Worm (Caenorhabditis elegans): ENCODE data around the gene K10F12.7.

Gene K10F12.7

DNA sequence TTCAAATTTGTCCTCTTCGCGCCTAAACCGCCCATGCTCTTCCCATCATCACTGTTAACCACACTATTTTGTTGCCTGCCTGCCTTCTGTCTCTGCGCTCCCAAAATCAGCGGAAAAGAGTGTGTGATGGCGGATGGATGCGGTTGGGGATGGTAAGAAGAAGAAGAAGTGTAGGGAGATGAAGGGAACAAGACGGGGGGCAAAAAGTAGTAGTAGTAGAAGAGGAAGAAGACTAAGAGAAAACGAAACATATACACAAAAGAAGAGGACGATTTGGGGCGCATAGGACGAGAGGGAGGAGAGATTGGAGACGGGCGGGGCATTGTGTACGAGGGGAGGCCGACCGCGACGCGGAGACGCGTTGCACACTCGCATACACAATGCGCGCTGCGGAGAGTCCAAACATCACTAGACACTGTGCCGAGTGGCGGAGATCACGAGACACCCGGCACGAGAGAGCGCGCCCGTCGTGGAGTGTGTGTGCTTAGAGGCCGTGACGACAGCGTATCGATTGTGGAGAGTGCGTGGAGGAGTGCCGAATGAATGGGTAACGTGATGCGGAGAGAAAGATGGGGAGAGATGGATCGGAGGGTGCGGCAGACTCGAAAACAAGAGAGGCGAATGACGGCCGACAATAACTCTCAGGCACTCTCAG is 32.7 kb downstream of the K10F12.7 start (continued):
- TF ChIP-seq syd-9 (tag; optimal IDR thresholded peaks at IDR 0.05), result peak; percentile 27
- TF ChIP-seq sox-2 (GFP tag; IDR thresholded peaks at IDR 0.05), result peak; percentile 34; the same call in 1 of the 2 replicates
- TF ChIP-seq nfya-1 (tag; optimal IDR thresholded peaks at IDR 0.05), result peak; percentile 66
- peak; percentile 91 for TF ChIP-seq ceh-31 (tag; optimal IDR thresholded peaks at IDR 0.05)
- 0 out of 2 replicates have a peak, but pooled peaks have one; percentile 3 for TF ChIP-seq unc-3 (GFP tag; conservative IDR thresholded peaks at IDR 0.05)
- no peak for TF ChIP-seq unc-3 (tag; optimal IDR thresholded peaks at IDR 0.05)
- TF ChIP-seq dve-1 (tag; optimal IDR thresholded peaks at IDR 0.05), result peak; percentile 46
- TF ChIP-seq ceh-45 (GFP tag; IDR thresholded peaks at IDR 0.05), result no peak
- TF ChIP-seq fax-1 (tag; optimal IDR thresholded peaks at IDR 0.05), result peak; percentile 3
- no peak for TF ChIP-seq lin-11 (tag; optimal IDR thresholded peaks at IDR 0.05)
- TF ChIP-seq lim-6 (tag; optimal IDR thresholded peaks at IDR 0.05), result no peak
- no peak for TF ChIP-seq ttx-3 (tag; optimal IDR thresholded peaks at IDR 0.05)
- peak; percentile 44 for TF ChIP-seq pat-9 (tag; optimal IDR thresholded peaks at IDR 0.05)
- no peak for TF ChIP-seq gmeb-2 (tag; optimal IDR thresholded peaks at IDR 0.05)
- TF ChIP-seq Y22D7AL.16 (tag; optimal IDR thresholded peaks at IDR 0.05), result peak; percentile 25
- TF ChIP-seq ceh-34 (tag; optimal IDR thresholded peaks at IDR 0.05), result peak; percentile 81
- no peak for TF ChIP-seq hlh-15 (tag; optimal IDR thresholded peaks at IDR 0.05)
- peak; percentile 80 for TF ChIP-seq ceh-18 (tag; optimal IDR thresholded peaks at IDR 0.05)

- TF ChIP-seq pqm-1 (tag; optimal IDR thresholded peaks at IDR 0.05), result no peak
- TF ChIP-seq npax-4 (tag; optimal IDR thresholded peaks at IDR 0.05), result no peak
- no peak for TF ChIP-seq ceh-30 (tag; optimal IDR thresholded peaks at IDR 0.05)
- TF ChIP-seq ceh-6 (GFP tag; optimal IDR thresholded peaks at IDR 0.05), result no peak
- no peak for TF ChIP-seq ttx-3 (tag; optimal IDR thresholded peaks at IDR 0.05)
- no peak for TF ChIP-seq hlh-6 (tag; optimal IDR thresholded peaks at IDR 0.05)
- TF ChIP-seq che-1 (tag; optimal IDR thresholded peaks at IDR 0.05), result no peak
- no peak for TF ChIP-seq sdc-2 (tag; optimal IDR thresholded peaks at IDR 0.05)
- TF ChIP-seq ahr-1 (tag; optimal IDR thresholded peaks at IDR 0.05), result no peak
- TF ChIP-seq C38D4.7 (GFP tag; optimal IDR thresholded peaks at IDR 0.05), result no peak
- TF ChIP-seq Y22D7AL.16 (tag; optimal IDR thresholded peaks at IDR 0.05), result no peak
- TF ChIP-seq hlh-8 (tag; optimal IDR thresholded peaks at IDR 0.05), result no peak
Observed at ce11 chrIII:348465-348864, 33.9 kb downstream of the K10F12.7 start.

DNA sequence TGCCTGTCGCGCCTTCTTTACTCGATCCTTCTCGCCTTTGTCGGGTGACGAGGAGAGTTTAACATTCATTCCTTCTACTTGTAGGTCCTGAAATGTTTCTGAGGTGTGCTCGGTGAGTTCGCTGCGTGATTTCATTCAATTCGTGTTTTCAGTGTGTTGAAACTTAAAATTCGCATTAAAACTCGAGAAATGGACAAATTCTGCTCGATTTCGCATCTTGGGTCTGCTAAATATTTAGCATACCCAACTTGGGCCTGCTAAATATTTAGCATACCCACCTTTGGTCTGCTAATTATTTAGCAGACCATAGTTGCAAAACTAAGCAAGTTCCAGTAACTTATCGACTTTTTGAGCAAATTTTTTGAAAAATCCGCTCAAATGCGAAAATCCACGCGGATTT is 35.0 kb downstream of the K10F12.7 start:
- TF ChIP-seq sox-2 (GFP tag; IDR thresholded peaks at IDR 0.05), result no peak
- no peak for TF ChIP-seq C08G9.2 (tag; optimal IDR thresholded peaks at IDR 0.05)
- TF ChIP-seq unc-42 (tag; optimal IDR thresholded peaks at IDR 0.05), result no peak
- no peak for TF ChIP-seq nhr-11 (tag; optimal IDR thresholded peaks at IDR 0.05)
- TF ChIP-seq elt-4 (tag; optimal IDR thresholded peaks at IDR 0.05), result no peak
- no peak for TF ChIP-seq tbx-7 (tag; optimal IDR thresholded peaks at IDR 0.05)
- no peak for TF ChIP-seq ceh-18 (tag; optimal IDR thresholded peaks at IDR 0.05)
- no peak for TF ChIP-seq K02D7.2 (tag; optimal IDR thresholded peaks at IDR 0.05)
- no peak for TF ChIP-seq pag-3 (tag; optimal IDR thresholded peaks at IDR 0.05; ENCODE audit: borderline replicate concordance)
- no peak for TF ChIP-seq ceh-22 (tag; optimal IDR thresholded peaks at IDR 0.05)
- no peak for TF ChIP-seq gmeb-2 (tag; optimal IDR thresholded peaks at IDR 0.05)
- no peak for TF ChIP-seq ceh-19 (GFP tag; optimal IDR thresholded peaks at IDR 0.05)
- no peak for TF ChIP-seq syd-9 (tag; optimal IDR thresholded peaks at IDR 0.05)
- no peak for TF ChIP-seq pros-1 (tag; optimal IDR thresholded peaks at IDR 0.05)

- TF ChIP-seq Y22D7AL.16 (tag; optimal IDR thresholded peaks at IDR 0.05) (no peak), tbx-7 (tag; optimal IDR thresholded peaks at IDR 0.05) (no peak), elt-2 (tag; optimal IDR thresholded peaks at IDR 0.05) (no peak), npax-4 (tag; optimal IDR thresholded peaks at IDR 0.05) (no peak), T23F11.4 (GFP tag; optimal IDR thresholded peaks at IDR 0.05) (no peak), ceh-48 (tag; optimal IDR thresholded peaks at IDR 0.05) (no peak), unc-3 (GFP tag; conservative IDR thresholded peaks at IDR 0.05) (no peak), unc-3 (tag; optimal IDR thresholded peaks at IDR 0.05) (no peak), C08G9.2 (tag; optimal IDR thresholded peaks at IDR 0.05) (peak; percentile 41), sdc-2 (tag; optimal IDR thresholded peaks at IDR 0.05) (no peak), tbx-2 (tag; optimal IDR thresholded peaks at IDR 0.05) (peak; percentile 12)
Observed at ce11 chrIII:346942-347341, 35.4 kb downstream of the K10F12.7 start.

Data from whole organism, late embryonic.